Fruit fly (Drosophila melanogaster) whole organism, embryonic: Measurements from ENCODE around the gene CG31183.

Experiments
- CG15073 ChIP-seq: fragments of 200-800 bp; sonication (Bioruptor generic); optimal IDR thresholded peaks from 2 replicates; lab custom pipeline; 2016; ENCODE audit warnings: missing biosample characterization, missing genetic modification characterization
- CG16863 ChIP-seq: fragments of 200-800 bp; sonication (Bioruptor generic); optimal IDR thresholded peaks from 3 replicates; lab custom pipeline; 2016; ENCODE audit warnings: missing biosample characterization, missing genetic modification characterization
- CG31365 ChIP-seq: fragments of 200-800 bp; sonication (Bioruptor generic); optimal IDR thresholded peaks from 2 replicates; lab custom pipeline; 2018; ENCODE audit warnings: missing biosample characterization, mild to moderate bottlenecking, missing genetic modification characterization
- CG5953 ChIP-seq: fragments of 200-800 bp; sonication (Bioruptor generic); IDR thresholded peaks from 2 replicates; pipeline ENCODE4 v1.3.6; 2022; ENCODE audit warnings: missing biosample characterization, missing genetic modification characterization
- CG6175 ChIP-seq: fragments of 200-800 bp; sonication (Bioruptor generic); IDR thresholded peaks from 3 replicates; pipeline ENCODE4 v1.3.6; 2022; ENCODE audit warnings: missing biosample characterization, missing genetic modification characterization
- D19B ChIP-seq: fragments of 200-800 bp; sonication (Bioruptor generic); optimal IDR thresholded peaks from 2 replicates; lab custom pipeline; 2017; ENCODE audit warnings: missing biosample characterization, mild to moderate bottlenecking, missing genetic modification characterization
- kni ChIP-seq: fragments of 200-800 bp; sonication (Bioruptor generic); optimal IDR thresholded peaks from 3 replicates; lab custom pipeline; 2017; ENCODE audit warnings: mild to moderate bottlenecking, missing biosample characterization, missing genetic modification reagents, missing genetic modification characterization
- onecut ChIP-seq: fragments of 200-800 bp; sonication (Bioruptor generic); IDR thresholded peaks from 2 replicates; pipeline ENCODE4 v1.3.6; 2022; ENCODE audit warnings: missing biosample characterization, missing genetic modification characterization
- slou ChIP-seq: fragments of 200-800 bp; sonication (Bioruptor generic); optimal IDR thresholded peaks from 3 replicates; lab custom pipeline; 2016; ENCODE audit warnings: missing biosample characterization, missing genetic modification characterization
- zfh2 ChIP-seq: fragments of 200-800 bp; sonication (Bioruptor generic); optimal IDR thresholded peaks from 2 replicates; lab custom pipeline; 2016; ENCODE audit warnings: missing biosample characterization, missing genetic modification characterization

DNA sequence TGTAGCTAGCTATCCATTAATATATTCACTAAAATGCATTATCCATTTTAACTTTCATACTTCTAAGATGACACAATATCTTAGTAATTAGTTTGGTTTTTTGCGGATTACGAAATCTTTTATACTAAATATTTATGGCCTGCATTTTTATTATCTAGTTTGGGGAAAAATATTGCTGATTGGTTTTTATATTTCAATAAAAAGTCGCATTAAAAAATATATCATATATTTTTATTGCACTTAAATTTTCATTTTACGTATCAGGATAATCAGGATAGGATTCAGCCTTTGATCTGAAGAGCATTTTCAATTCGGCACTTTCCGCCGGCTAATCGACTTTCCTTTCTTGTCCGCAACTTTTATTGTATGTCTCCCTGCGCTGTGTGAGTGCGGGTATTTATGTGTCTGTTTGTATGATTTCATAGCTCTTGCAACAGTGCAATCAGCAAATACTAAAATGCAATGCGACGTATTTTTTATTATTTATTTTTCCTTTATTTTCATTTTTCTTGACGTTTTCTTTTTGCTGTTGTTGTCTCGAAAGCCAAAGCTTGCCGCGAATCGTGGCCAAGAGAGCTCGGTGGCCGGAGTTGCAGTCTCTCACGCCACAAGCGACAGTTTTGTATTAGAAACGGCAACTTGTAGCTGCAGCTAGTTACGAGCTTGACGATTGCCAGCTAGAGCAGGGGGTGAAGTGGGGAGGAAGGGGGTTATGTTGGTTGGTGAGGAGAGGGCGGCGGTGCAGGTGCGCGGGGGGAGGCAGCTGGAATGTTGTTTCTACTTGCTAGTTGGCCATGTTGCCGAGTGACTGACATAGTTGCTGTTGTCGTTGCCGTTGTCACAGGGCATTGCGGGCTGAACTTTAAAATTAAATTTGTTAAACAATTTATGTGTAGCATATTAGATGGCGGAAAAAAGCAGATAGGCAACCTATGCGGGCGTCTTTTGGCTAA, 47.2 kb upstream of the CG31183 start:
- no peak for TF ChIP-seq CG15073 (GFP tag; lab: Kevin White, UChicago)
- no peak for TF ChIP-seq CG6175 (GFP tag; lab: Robert Waterston, UW)
- TF ChIP-seq onecut (GFP tag; lab: Robert Waterston, UW), result no peak
- no peak for TF ChIP-seq CG5953 (GFP tag; lab: Robert Waterston, UW)
- no peak for TF ChIP-seq zfh2 (GFP tag; lab: Kevin White, UChicago)
- no peak for TF ChIP-seq D19B (GFP tag; lab: Kevin White, UChicago)
- TF ChIP-seq CG16863 (GFP tag; lab: Kevin White, UChicago), result no peak
- TF ChIP-seq slou, result no peak
- TF ChIP-seq CG31365, result no peak
- TF ChIP-seq kni (GFP tag; lab: Kevin White, UChicago), result peak; percentile 30
